Worm (Caenorhabditis elegans) whole organism, early embryonic: ENCODE results near the gene clec-178.

Experiments
- F13C5.2 ChIP-seq: sonication (generic microtip); optimal IDR thresholded peaks from 2 replicates; lab custom pipeline; 2017; ENCODE audit warnings: mild to moderate bottlenecking, missing genetic modification characterization, inconsistent platforms, missing compliant biosample characterization
- aly-1 ChIP-seq: sonication (generic microtip); optimal IDR thresholded peaks from 2 replicates; lab custom pipeline; 2016; ENCODE audit warnings: missing genetic modification characterization, missing compliant biosample characterization
- ama-1 ChIP-seq: fragments of 150-350 bp; optimal IDR thresholded peaks from 2 replicates; lab custom pipeline; 2014
- flt-1 ChIP-seq: fragments of 200-800 bp; sonication (Bioruptor generic); IDR thresholded peaks from 2 replicates; pipeline ENCODE4 v1.3.6; 2022; ENCODE audit warnings: missing genetic modification characterization, missing compliant biosample characterization
- hmbx-1 ChIP-seq: sonication (generic microtip); optimal IDR thresholded peaks from 2 replicates; lab custom pipeline; 2016; ENCODE audit warnings: mild to moderate bottlenecking, missing genetic modification characterization, missing compliant biosample characterization
- tbx-11 ChIP-seq: fragments of 200-800 bp; sonication (Bioruptor generic); IDR thresholded peaks from 2 replicates; pipeline ENCODE4 v1.3.6; 2022; ENCODE audit warnings: missing genetic modification characterization, missing compliant biosample characterization
- tbx-37 ChIP-seq: fragments of 200-800 bp; sonication (Bioruptor generic); conservative IDR thresholded peaks from 2 replicates; pipeline ENCODE4 v1.3.6; 2022; ENCODE audit warnings: missing genetic modification reagents, missing genetic modification characterization, missing compliant biosample characterization

DNA sequence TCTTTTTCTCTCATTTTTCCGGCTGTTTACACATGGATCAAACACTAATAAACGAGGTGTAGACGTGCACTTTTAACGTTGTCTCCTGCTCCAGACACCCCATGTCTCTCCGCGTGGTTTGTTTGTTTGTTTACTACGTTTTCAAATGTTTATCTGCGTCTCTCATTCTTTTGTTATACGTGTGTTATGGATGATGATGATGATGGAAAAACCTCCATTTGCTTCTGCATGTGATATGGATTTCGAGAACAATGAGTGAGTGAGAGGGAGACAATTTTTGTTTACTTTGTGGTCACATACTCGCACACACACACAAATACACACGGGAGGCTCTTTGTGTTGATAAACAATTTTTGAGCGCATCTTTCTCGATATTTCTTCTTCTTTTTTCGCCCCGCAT lies 49.3 kb upstream of the clec-178 start:
- TF ChIP-seq ama-1 (lab: Kevin White, UChicago) = no peak
- TF ChIP-seq flt-1 (GFP tag; lab: Robert Waterston, UW) = no peak
- TF ChIP-seq hmbx-1 (tag; lab: Kevin White, UChicago) = no peak
- no peak for TF ChIP-seq tbx-37 (GFP tag; lab: Robert Waterston, UW)
- TF ChIP-seq aly-1 (tag; lab: Kevin White, UChicago) = no peak
- TF ChIP-seq F13C5.2 (tag; lab: Kevin White, UChicago) = no peak
- no peak for TF ChIP-seq tbx-11 (GFP tag; lab: Robert Waterston, UW)
